Fruit fly (Drosophila melanogaster) whole organism, embryonic: ENCODE measurements around the gene MED27.

Source experiments
- CG10565 ChIP-seq: fragments of 200-800 bp; sonication (Bioruptor generic); optimal IDR thresholded peaks from 3 replicates; lab custom pipeline; 2016; ENCODE audit warnings: missing biosample characterization, mild to moderate bottlenecking, missing genetic modification characterization
- CG10654 ChIP-seq: fragments of 200-800 bp; sonication (Bioruptor generic); optimal IDR thresholded peaks from 2 replicates; lab custom pipeline; 2016; ENCODE audit warnings: missing biosample characterization, missing genetic modification characterization
- CG11085 ChIP-seq: fragments of 200-800 bp; sonication (Bioruptor generic); IDR thresholded peaks from 2 replicates; pipeline ENCODE4 v1.3.6; 2022; ENCODE audit warnings: missing biosample characterization, missing genetic modification characterization
- CG11093 ChIP-seq: fragments of 200-800 bp; sonication (Bioruptor generic); IDR thresholded peaks from 3 replicates; pipeline ENCODE4 v1.3.6; 2022; ENCODE audit warnings: missing biosample characterization, missing genetic modification characterization
- CG11456 ChIP-seq: fragments of 200-800 bp; sonication (Bioruptor generic); IDR thresholded peaks from 3 replicates; pipeline ENCODE4 v1.3.6; 2022; ENCODE audit warnings: missing biosample characterization, missing genetic modification characterization
- CG12104 ChIP-seq: fragments of 200-800 bp; sonication (Bioruptor generic); optimal IDR thresholded peaks from 3 replicates; lab custom pipeline; 2016; ENCODE audit warnings: missing biosample characterization, missing genetic modification characterization
- CG12155 ChIP-seq: fragments of 200-800 bp; sonication (Bioruptor generic); optimal IDR thresholded peaks from 3 replicates; lab custom pipeline; 2016; ENCODE audit warnings: missing biosample characterization, missing genetic modification characterization
- CG1233 ChIP-seq: fragments of 200-800 bp; sonication (Bioruptor generic); optimal IDR thresholded peaks from 4 replicates; lab custom pipeline; 2018; ENCODE audit warnings: missing biosample characterization, mild to moderate bottlenecking, missing genetic modification characterization
- CG12942 ChIP-seq: fragments of 200-800 bp; sonication (Bioruptor generic); optimal IDR thresholded peaks from 3 replicates; lab custom pipeline; 2016; ENCODE audit warnings: missing biosample characterization, missing genetic modification characterization
- CG15601 ChIP-seq: fragments of 200-800 bp; sonication (Bioruptor generic); optimal IDR thresholded peaks from 3 replicates; lab custom pipeline; 2019; ENCODE audit warnings: missing biosample characterization, mild to moderate bottlenecking, missing genetic modification characterization, moderate library complexity
- CG16815 ChIP-seq: fragments of 200-800 bp; sonication (Bioruptor generic); optimal IDR thresholded peaks from 3 replicates; lab custom pipeline; 2017; ENCODE audit warnings: missing biosample characterization, mild to moderate bottlenecking, missing genetic modification characterization
- CG17385 ChIP-seq: fragments of 200-800 bp; sonication (Bioruptor generic); optimal IDR thresholded peaks from 3 replicates; lab custom pipeline; 2018; ENCODE audit warnings: missing biosample characterization, mild to moderate bottlenecking, missing genetic modification characterization
- CG17612 ChIP-seq: fragments of 200-800 bp; sonication (Bioruptor generic); IDR thresholded peaks from 2 replicates; pipeline ENCODE4 v1.3.6; 2022; ENCODE audit warnings: missing biosample characterization, missing genetic modification characterization
- CG18011 ChIP-seq: fragments of 200-800 bp; sonication (Bioruptor generic); optimal IDR thresholded peaks from 2 replicates; lab custom pipeline; 2017; ENCODE audit warnings: missing biosample characterization, missing genetic modification characterization, mild to moderate bottlenecking, moderate library complexity, missing genotype
- CG2712 ChIP-seq: fragments of 200-800 bp; optimal IDR thresholded peaks from 3 replicates; lab custom pipeline; 2019; ENCODE audit warnings: missing biosample characterization, mild to moderate bottlenecking, missing genetic modification characterization, moderate library complexity
- CG32532 ChIP-seq: fragments of 200-800 bp; sonication (Bioruptor generic); IDR thresholded peaks from 2 replicates; pipeline ENCODE4 v1.3.6; 2022; ENCODE audit warnings: missing biosample characterization, missing genetic modification characterization
- CG33213 ChIP-seq: fragments of 200-800 bp; sonication (Bioruptor generic); optimal IDR thresholded peaks from 3 replicates; lab custom pipeline; 2016; ENCODE audit warnings: missing biosample characterization, missing genetic modification characterization
- CG3838 ChIP-seq: fragments of 200-800 bp; sonication (Bioruptor generic); optimal IDR thresholded peaks from 3 replicates; lab custom pipeline; 2016; ENCODE audit warnings: missing biosample characterization, missing genetic modification characterization
- CG4282 ChIP-seq: fragments of 200-800 bp; sonication (Bioruptor generic); optimal IDR thresholded peaks from 2 replicates; lab custom pipeline; 2016; ENCODE audit warnings: missing biosample characterization, missing genetic modification characterization
- CG4424 ChIP-seq: fragments of 200-800 bp; sonication (Bioruptor generic); optimal IDR thresholded peaks from 3 replicates; lab custom pipeline; 2016; ENCODE audit warnings: missing biosample characterization, missing genetic modification characterization
- CG7357 ChIP-seq: fragments of 200-800 bp; sonication (Bioruptor generic); IDR thresholded peaks from 3 replicates; pipeline ENCODE4 v1.3.6; 2022; ENCODE audit warnings: missing biosample characterization, missing genetic modification characterization
- CG7928 ChIP-seq: fragments of 200-800 bp; sonication (Bioruptor generic); optimal IDR thresholded peaks from 2 replicates; lab custom pipeline; 2017; ENCODE audit warnings: missing biosample characterization, mild to moderate bottlenecking, missing genetic modification characterization
- CG9727 ChIP-seq: fragments of 200-800 bp; sonication (Bioruptor generic); optimal IDR thresholded peaks from 3 replicates; lab custom pipeline; 2017; ENCODE audit warnings: missing biosample characterization, mild to moderate bottlenecking, missing genetic modification characterization
- CHES-1-like ChIP-seq: fragments of 200-800 bp; sonication (Bioruptor generic); optimal IDR thresholded peaks from 2 replicates; lab custom pipeline; 2016; ENCODE audit warnings: missing biosample characterization, missing genetic modification characterization
- Doc3 ChIP-seq: fragments of 200-800 bp; sonication (Bioruptor generic); IDR thresholded peaks from 3 replicates; pipeline ENCODE4 v1.3.6; 2022; ENCODE audit warnings: missing biosample characterization, missing genetic modification characterization; ENCODE audit not compliant: partially characterized antibody
- Ets65A ChIP-seq: fragments of 200-800 bp; sonication (Bioruptor generic); peaks from one replicate; lab custom pipeline; 2016; ENCODE audit warnings: missing biosample characterization, missing genetic modification characterization
- Hr51 ChIP-seq, 2 experiments: fragments of 200-800 bp; sonication (Bioruptor generic); optimal IDR thresholded peaks; 2 replicates in 1 of 2; 3 replicates in 1 of 2; lab custom pipeline; 2016 to 2018; ENCODE audit warnings: missing biosample characterization in 2 of 2, missing genetic modification characterization in 2 of 2, mild to moderate bottlenecking in 1 of 2, moderate library complexity in 1 of 2
- Kr ChIP-seq: fragments of 200-800 bp; sonication (Bioruptor generic); optimal IDR thresholded peaks from 2 replicates; lab custom pipeline; 2017; ENCODE audit warnings: missing biosample characterization, mild to moderate bottlenecking, missing genetic modification characterization
- Lhr ChIP-seq: fragments of 200-800 bp; sonication (Bioruptor generic); optimal IDR thresholded peaks from 3 replicates; lab custom pipeline; 2017; ENCODE audit warnings: mild to moderate bottlenecking, missing biosample characterization, missing genetic modification reagents, missing genetic modification characterization
- MTF-1 ChIP-seq: fragments of 200-800 bp; sonication (Bioruptor generic); optimal IDR thresholded peaks from 2 replicates; lab custom pipeline; 2018; ENCODE audit warnings: missing biosample characterization, mild to moderate bottlenecking, missing genetic modification characterization, borderline replicate concordance
- Rfx ChIP-seq: fragments of 200-800 bp; sonication (Bioruptor generic); IDR thresholded peaks from 2 replicates; pipeline ENCODE4 v1.3.6; 2022; ENCODE audit warnings: missing biosample characterization, missing genetic modification characterization
- Tbp ChIP-seq: fragments of >200 bp; optimal IDR thresholded peaks from 2 replicates; lab custom pipeline; 2018; ENCODE audit warnings: missing biosample characterization, missing genetic modification characterization
- YL-1 ChIP-seq: fragments of 200-800 bp; sonication (Bioruptor generic); optimal IDR thresholded peaks from 3 replicates; lab custom pipeline; 2017; ENCODE audit warnings: missing biosample characterization, mild to moderate bottlenecking, missing genetic modification characterization
- ab ChIP-seq: fragments of 200-800 bp; sonication (Bioruptor generic); optimal IDR thresholded peaks from 2 replicates; lab custom pipeline; 2016; ENCODE audit warnings: missing biosample characterization, missing genetic modification characterization
- ase ChIP-seq: fragments of 200-800 bp; sonication (Bioruptor generic); IDR thresholded peaks from 3 replicates; pipeline ENCODE4 v1.3.6; 2022; ENCODE audit warnings: missing biosample characterization, missing genetic modification characterization
- ato ChIP-seq: fragments of 200-800 bp; sonication (Bioruptor generic); IDR thresholded peaks from 2 replicates; pipeline ENCODE4 v1.3.6; 2022; ENCODE audit warnings: missing biosample characterization, missing genetic modification characterization; ENCODE audit not compliant: partially characterized antibody
- caup ChIP-seq: fragments of 200-800 bp; sonication (Bioruptor generic); optimal IDR thresholded peaks from 3 replicates; lab custom pipeline; 2017; ENCODE audit warnings: missing biosample characterization, mild to moderate bottlenecking, missing genetic modification characterization, moderate library complexity; ENCODE audit not compliant: severe bottlenecking
- chinmo ChIP-seq: fragments of 200-800 bp; sonication (Bioruptor generic); IDR thresholded peaks from 4 replicates; pipeline ENCODE4 v1.3.6; 2022; ENCODE audit warnings: missing biosample characterization, missing genetic modification characterization; ENCODE audit not compliant: partially characterized antibody
- chm ChIP-seq: fragments of 200-800 bp; sonication (Bioruptor generic); IDR thresholded peaks from 2 replicates; pipeline ENCODE4 v1.3.6; 2022; ENCODE audit warnings: missing biosample characterization, missing genetic modification characterization
- dan ChIP-seq: fragments of 200-800 bp; sonication (Bioruptor generic); IDR thresholded peaks from 2 replicates; pipeline ENCODE4 v1.3.6; 2022; ENCODE audit warnings: missing biosample characterization, missing genetic modification characterization
- dati ChIP-seq: fragments of 200-800 bp; sonication (Bioruptor generic); IDR thresholded peaks from 2 replicates; pipeline ENCODE4 v1.3.6; 2022; ENCODE audit warnings: missing biosample characterization, missing genetic modification characterization
- lab ChIP-seq: fragments of 200-800 bp; sonication (Bioruptor generic); optimal IDR thresholded peaks from 3 replicates; lab custom pipeline; 2017; ENCODE audit warnings: missing biosample characterization, missing genetic modification characterization, mild to moderate bottlenecking, moderate library complexity, missing genetic modification reagents
- nmo ChIP-seq: fragments of 200-800 bp; sonication (Bioruptor generic); optimal IDR thresholded peaks from 2 replicates; lab custom pipeline; 2018; ENCODE audit warnings: missing biosample characterization, mild to moderate bottlenecking, missing genetic modification characterization, moderate library complexity
- peb ChIP-seq: fragments of 200-800 bp; sonication (Bioruptor generic); IDR thresholded peaks from 2 replicates; pipeline ENCODE4 v1.3.6; 2022; ENCODE audit warnings: missing biosample characterization, missing genetic modification characterization
- seq ChIP-seq: fragments of 200-800 bp; sonication (Bioruptor generic); IDR thresholded peaks from 2 replicates; pipeline ENCODE4 v1.3.6; 2022; ENCODE audit warnings: missing biosample characterization, missing genetic modification characterization
- stwl ChIP-seq: fragments of 200-800 bp; sonication (Bioruptor generic); optimal IDR thresholded peaks from 3 replicates; lab custom pipeline; 2018; ENCODE audit warnings: missing biosample characterization, mild to moderate bottlenecking, missing genetic modification characterization, moderate library complexity
- tio ChIP-seq: fragments of 200-800 bp; sonication (Bioruptor generic); optimal IDR thresholded peaks from 2 replicates; lab custom pipeline; 2017; ENCODE audit warnings: missing biosample characterization, missing genetic modification characterization, inconsistent platforms
- vfl ChIP-seq: fragments of 200-800 bp; sonication (Bioruptor generic); optimal IDR thresholded peaks from 2 replicates; lab custom pipeline; 2016; ENCODE audit warnings: missing biosample characterization, missing genetic modification characterization

MED27 gene

DNA sequence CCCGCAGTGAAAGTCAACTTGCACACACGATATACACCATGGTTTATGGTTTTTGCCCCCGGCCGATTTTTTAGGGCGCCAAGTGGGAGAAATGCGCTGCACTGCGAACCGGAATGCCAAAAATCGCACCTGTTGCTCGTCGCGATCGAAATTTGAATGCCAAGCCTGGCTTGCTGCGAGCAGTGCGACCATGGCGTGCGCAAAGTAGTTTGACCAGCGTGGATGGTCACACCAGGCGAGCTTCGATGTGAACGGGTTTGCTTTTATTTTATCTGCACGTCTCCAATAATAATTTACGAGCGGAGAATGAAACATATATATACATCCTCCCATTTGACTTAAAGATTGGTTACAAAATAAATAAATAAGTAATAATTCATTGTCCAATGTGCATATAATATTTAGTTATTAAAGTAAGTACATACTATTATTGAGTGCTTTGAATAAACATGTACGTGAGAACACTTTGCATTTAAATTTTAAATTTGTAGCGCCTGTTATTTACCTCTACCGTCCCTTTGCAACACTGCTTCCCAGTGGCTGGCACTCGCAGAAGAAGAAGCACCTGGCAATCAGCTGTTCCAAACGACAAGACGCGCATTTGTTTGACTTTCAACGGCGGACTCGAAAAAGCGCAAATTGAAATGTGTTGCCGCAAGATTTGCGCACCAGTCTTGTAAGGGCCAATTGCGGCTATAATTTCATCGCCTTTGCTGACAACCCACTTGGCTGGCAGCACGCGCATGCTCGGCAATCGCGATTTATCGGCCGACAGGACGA, 30.5 kb downstream of the MED27 start, which contains the start of the genes Rab23 and plx (continued):
- TF ChIP-seq Kr (GFP tag; lab: Kevin White, UChicago) (no peak), CG2712 (tag; lab: Kevin White, UChicago) (peak; percentile 21), CG4282 (GFP tag; lab: Kevin White, UChicago) (no peak), CG18011 (GFP tag; lab: Kevin White, UChicago) (no peak), CG12155 (GFP tag; lab: Kevin White, UChicago) (peak; percentile 49), CG33213 (GFP tag; lab: Kevin White, UChicago) (peak; percentile 47), tio (GFP tag; lab: Kevin White, UChicago) (no peak), chm (0 out of 2 replicates have a peak, but pooled peaks have one; percentile 11), CG15601 (tag; lab: Kevin White, UChicago) (peak; percentile 48), chinmo (0 out of 4 replicates have a peak, but pooled peaks have one; percentile 53), vfl (GFP tag; lab: Kevin White, UChicago) (peak; percentile 26), CG1233 (GFP tag; lab: Kevin White, UChicago) (peak; percentile 18), Hr51 (GFP tag; optimal IDR thresholded peaks at IDR 0.05; lab: Kevin White, UChicago) (peak in 1 of 2 experiments; percentile 0), seq (GFP tag; lab: Robert Waterston, UW) (peak; percentile 16; the same call in 1 of the 2 replicates), YL-1 (GFP tag; lab: Kevin White, UChicago) (peak; percentile 5), CG11456 (GFP tag; lab: Robert Waterston, UW) (no peak; the same call in 2 of the 3 replicates), ato (GFP tag; lab: Robert Waterston, UW) (0 out of 2 replicates have a peak, but pooled peaks have one; percentile 26), CG10565 (no peak), CG12104 (GFP tag; lab: Kevin White, UChicago) (peak; percentile 48), stwl (tag; lab: Kevin White, UChicago) (peak; percentile 73), CG32532 (GFP tag; lab: Robert Waterston, UW) (no peak), CG4424 (GFP tag; lab: Kevin White, UChicago) (no peak), CG11093 (GFP tag; lab: Robert Waterston, UW) (no peak), Doc3 (0 out of 3 replicates have a peak, but pooled peaks have one; percentile 7), CHES-1-like (GFP tag; lab: Kevin White, UChicago) (no peak), CG11085 (GFP tag; lab: Robert Waterston, UW) (0 out of 2 replicates have a peak, but pooled peaks have one; percentile 21), CG7928 (no peak), caup (no peak), peb (no peak), Tbp (no peak), dan (GFP tag; lab: Robert Waterston, UW) (no peak), Ets65A (GFP tag; lab: Kevin White, UChicago) (peak; percentile 76), CG10654 (GFP tag; lab: Kevin White, UChicago) (no peak), Lhr (GFP tag; lab: Kevin White, UChicago) (peak; percentile 50), lab (GFP tag; lab: Kevin White, UChicago) (no peak), CG16815 (GFP tag; lab: Kevin White, UChicago) (no peak), CG17612 (GFP tag; lab: Robert Waterston, UW) (no peak), Rfx (GFP tag; lab: Robert Waterston, UW) (peak; percentile 11; the same call in 1 of the 2 replicates), nmo (GFP tag; lab: Kevin White, UChicago) (peak; percentile 34), ase (GFP tag; lab: Robert Waterston, UW) (no peak), dati (GFP tag; lab: Robert Waterston, UW) (no peak), CG3838 (GFP tag; lab: Kevin White, UChicago) (no peak), CG12942 (GFP tag; lab: Kevin White, UChicago) (no peak), CG9727 (peak; percentile 4), MTF-1 (no peak), CG7357 (GFP tag; lab: Robert Waterston, UW) (peak; percentile 71), CG17385 (peak; percentile 99), ab (GFP tag; lab: Kevin White, UChicago) (peak; percentile 31)
